Fruit fly (Drosophila melanogaster) whole organism: ENCODE measurements around the gene CG31445.

Experiments
- CG8478 ChIP-seq: fragments of >200 bp; optimal IDR thresholded peaks from 2 replicates; lab custom pipeline; 2018; ENCODE audit warnings: inconsistent platforms
- usp ChIP-seq: fragments of >200 bp; optimal IDR thresholded peaks from 2 replicates; lab custom pipeline; 2017; ENCODE audit warnings: missing biosample characterization, missing genetic modification characterization, mixed read lengths

- TF ChIP-seq CG8478 (lab: Kevin White, UChicago) (no peak), usp (GFP tag; lab: Kevin White, UChicago) (no peak)
Observed at dm6 chr3R:29274590-29274989, 30.0 kb upstream of the CG31445 start.
